Worm (Caenorhabditis elegans) whole organism, early embryonic: Measurements from ENCODE around the gene K09C8.2.
A peak's percentile ranks its signal among the peaks of the same experiment; 100 is the strongest.

Source experiments
- B0310.2 ChIP-seq: sonication (generic microtip); optimal IDR thresholded peaks from 2 replicates; lab custom pipeline; 2016; ENCODE audit warnings: mild to moderate bottlenecking, missing genetic modification characterization, missing compliant biosample characterization
- F13C5.2 ChIP-seq: sonication (generic microtip); optimal IDR thresholded peaks from 2 replicates; lab custom pipeline; 2017; ENCODE audit warnings: mild to moderate bottlenecking, missing genetic modification characterization, inconsistent platforms, missing compliant biosample characterization
- aly-1 ChIP-seq: sonication (generic microtip); optimal IDR thresholded peaks from 2 replicates; lab custom pipeline; 2016; ENCODE audit warnings: missing genetic modification characterization, missing compliant biosample characterization
- ama-1 ChIP-seq: fragments of 150-350 bp; optimal IDR thresholded peaks from 2 replicates; lab custom pipeline; 2014
- ceh-13 ChIP-seq: fragments of 200-800 bp; sonication (Bioruptor generic); optimal IDR thresholded peaks from 2 replicates; lab custom pipeline; 2018; ENCODE audit warnings: mild to moderate bottlenecking, missing genetic modification characterization, missing compliant biosample characterization
- ceh-36 ChIP-seq: sonication (generic microtip); optimal IDR thresholded peaks from 2 replicates; lab custom pipeline; 2016; ENCODE audit warnings: missing genetic modification characterization, inconsistent platforms, missing compliant biosample characterization
- ets-7 ChIP-seq: sonication (generic microtip); optimal IDR thresholded peaks from 2 replicates; lab custom pipeline; 2016; ENCODE audit warnings: missing genotype, missing genetic modification characterization, missing compliant biosample characterization
- flt-1 ChIP-seq: fragments of 200-800 bp; sonication (Bioruptor generic); IDR thresholded peaks from 2 replicates; pipeline ENCODE4 v1.3.6; 2022; ENCODE audit warnings: missing genetic modification characterization, missing compliant biosample characterization
- hmbx-1 ChIP-seq: sonication (generic microtip); optimal IDR thresholded peaks from 2 replicates; lab custom pipeline; 2016; ENCODE audit warnings: mild to moderate bottlenecking, missing genetic modification characterization, missing compliant biosample characterization
- hmg-4 ChIP-seq: fragments of 200-800 bp; sonication (Bioruptor generic); optimal IDR thresholded peaks from 2 replicates; lab custom pipeline; 2018; ENCODE audit warnings: mild to moderate bottlenecking, missing genetic modification characterization, missing compliant biosample characterization
- hnd-1 ChIP-seq: sonication (generic microtip); optimal IDR thresholded peaks from 2 replicates; lab custom pipeline; 2016; ENCODE audit warnings: missing genetic modification characterization, missing compliant biosample characterization
- pes-1 ChIP-seq: fragments of 200-800 bp; sonication (Bioruptor generic); IDR thresholded peaks from 2 replicates; pipeline ENCODE4 v1.3.6; 2022; ENCODE audit warnings: missing genetic modification reagents, missing genetic modification characterization, missing compliant biosample characterization
- scrt-1 ChIP-seq: fragments of 200-800 bp; sonication (Bioruptor generic); IDR thresholded peaks from 2 replicates; pipeline ENCODE4 v1.3.6; 2022; ENCODE audit warnings: missing genetic modification characterization, missing compliant biosample characterization
- sea-1 ChIP-seq: fragments of 200-800 bp; sonication (Bioruptor generic); conservative IDR thresholded peaks from 2 replicates; pipeline ENCODE4 v1.3.6; 2022; ENCODE audit warnings: missing genetic modification characterization, missing compliant biosample characterization
- tbx-11 ChIP-seq: fragments of 200-800 bp; sonication (Bioruptor generic); IDR thresholded peaks from 2 replicates; pipeline ENCODE4 v1.3.6; 2022; ENCODE audit warnings: missing genetic modification characterization, missing compliant biosample characterization
- tbx-37 ChIP-seq: fragments of 200-800 bp; sonication (Bioruptor generic); conservative IDR thresholded peaks from 2 replicates; pipeline ENCODE4 v1.3.6; 2022; ENCODE audit warnings: missing genetic modification reagents, missing genetic modification characterization, missing compliant biosample characterization
- tra-4 ChIP-seq: sonication (generic microtip); optimal IDR thresholded peaks from 2 replicates; lab custom pipeline; 2017; ENCODE audit warnings: missing genetic modification characterization, missing compliant biosample characterization

Gene K09C8.2

ce11 chrX:10989286-10989685 lies 30.1 kb downstream of the K09C8.2 start:
- TF ChIP-seq scrt-1 (GFP tag; lab: Robert Waterston, UW) (0 out of 2 replicates have a peak, but pooled peaks have one; percentile 12), ceh-36 (tag; lab: Kevin White, UChicago) (no peak)

DNA sequence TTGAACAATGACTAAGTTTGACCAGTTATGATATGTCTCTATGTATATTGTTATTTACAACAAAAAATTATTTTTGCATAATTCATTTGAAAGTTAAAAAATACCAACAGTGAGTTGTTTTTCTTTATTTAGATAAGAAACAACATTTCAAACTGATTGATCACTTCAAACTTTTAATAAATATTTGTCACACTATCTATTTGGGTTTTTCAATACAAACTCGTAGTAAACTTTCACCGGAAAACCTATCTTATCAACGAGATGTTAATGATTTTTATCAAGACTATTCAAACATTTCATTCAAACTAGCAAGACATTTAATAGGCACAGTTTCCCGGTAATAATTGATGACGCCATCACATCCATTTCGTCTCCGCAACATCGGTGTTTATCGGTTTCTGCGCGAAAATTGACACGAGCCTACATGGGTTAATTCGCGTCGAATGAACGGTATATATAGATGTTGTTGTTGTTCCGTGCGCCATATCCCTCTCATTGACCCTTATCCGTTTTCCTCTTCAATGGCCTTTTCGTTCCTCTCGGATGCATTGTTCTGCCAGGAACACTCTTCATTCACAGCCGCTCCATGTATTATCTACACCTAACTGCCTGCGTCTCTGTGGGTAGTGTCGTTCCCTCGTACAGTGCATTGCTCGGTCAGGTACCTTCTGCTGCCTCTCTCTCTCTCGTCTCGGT lies 31.1 kb downstream of the K09C8.2 start:
- no peak for TF ChIP-seq tra-4
- no peak for TF ChIP-seq ceh-13
- no peak for TF ChIP-seq B0310.2
- TF ChIP-seq tbx-11 (GFP tag; lab: Robert Waterston, UW) = no peak
- 0 out of 2 replicates have a peak, but pooled peaks have one; percentile 3 for TF ChIP-seq flt-1 (GFP tag; lab: Robert Waterston, UW)

DNA sequence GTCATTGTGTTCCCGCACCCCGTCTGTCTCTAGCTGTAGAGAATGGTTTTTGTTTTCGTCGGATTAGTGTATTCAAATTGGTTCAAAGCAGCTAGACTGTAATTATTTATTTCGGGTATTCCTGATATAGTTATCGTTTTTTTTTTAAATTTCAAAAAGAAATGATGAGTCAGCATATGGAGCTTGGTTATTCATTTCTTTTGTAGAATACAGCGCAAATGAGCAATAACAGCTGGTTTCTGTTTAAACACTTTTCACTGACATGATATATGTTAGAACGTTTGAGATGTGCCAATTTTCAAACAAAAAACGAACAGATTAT lies 31.6 kb downstream of the K09C8.2 start:
- TF ChIP-seq flt-1 (GFP tag; lab: Robert Waterston, UW) (no peak), ceh-36 (tag; lab: Kevin White, UChicago) (no peak), pes-1 (GFP tag; lab: Robert Waterston, UW) (no peak), tbx-37 (GFP tag; lab: Robert Waterston, UW) (no peak), F13C5.2 (tag; lab: Kevin White, UChicago) (no peak), ets-7 (tag; lab: Kevin White, UChicago) (no peak), hmg-4 (GFP tag; lab: Kevin White, UChicago) (no peak), tra-4 (no peak), ceh-13 (no peak), tbx-11 (GFP tag; lab: Robert Waterston, UW) (no peak), aly-1 (tag; lab: Kevin White, UChicago) (no peak), scrt-1 (GFP tag; lab: Robert Waterston, UW) (no peak)

ce11 chrX:10991352-10992172 lies 32.3 kb downstream of the K09C8.2 start:
- no peak for TF ChIP-seq tbx-11 (GFP tag; lab: Robert Waterston, UW)

DNA sequence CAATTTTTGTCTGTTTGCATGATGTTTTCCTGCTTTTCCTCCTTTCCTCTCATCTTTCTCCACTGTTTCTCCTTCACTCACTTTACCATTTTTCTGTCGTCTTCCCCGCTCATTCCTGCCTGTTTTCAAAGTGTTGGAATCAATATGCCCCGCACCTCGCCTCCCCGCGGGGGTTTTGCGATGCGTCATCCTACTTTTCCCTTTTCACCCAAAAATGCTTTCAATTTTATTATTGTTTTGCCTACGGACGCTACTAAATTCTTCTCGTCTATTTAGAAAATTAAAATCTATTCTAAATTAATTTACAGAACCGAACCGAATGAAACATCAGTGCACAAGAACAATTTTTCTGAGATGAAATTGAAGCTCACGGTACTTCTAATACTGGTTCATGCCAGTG lies 32.9 kb downstream of the K09C8.2 start, which contains the start of gene ver-3:
TSS of gene ver-3 (plus strand) at position 301 of the 400 bp plus-strand sequence.
- TF ChIP-seq ets-7 (tag; lab: Kevin White, UChicago) (no peak), scrt-1 (GFP tag; lab: Robert Waterston, UW) (no peak), hmg-4 (GFP tag; lab: Kevin White, UChicago) (no peak), pes-1 (GFP tag; lab: Robert Waterston, UW) (no peak), ceh-13 (no peak), tbx-11 (GFP tag; lab: Robert Waterston, UW) (no peak), sea-1 (no peak), ceh-36 (tag; lab: Kevin White, UChicago) (no peak), ama-1 (lab: Kevin White, UChicago) (no peak), hmbx-1 (tag; lab: Kevin White, UChicago) (no peak), tra-4 (no peak), hnd-1 (tag; lab: Kevin White, UChicago) (no peak), aly-1 (tag; lab: Kevin White, UChicago) (no peak), F13C5.2 (tag; lab: Kevin White, UChicago) (no peak)

DNA sequence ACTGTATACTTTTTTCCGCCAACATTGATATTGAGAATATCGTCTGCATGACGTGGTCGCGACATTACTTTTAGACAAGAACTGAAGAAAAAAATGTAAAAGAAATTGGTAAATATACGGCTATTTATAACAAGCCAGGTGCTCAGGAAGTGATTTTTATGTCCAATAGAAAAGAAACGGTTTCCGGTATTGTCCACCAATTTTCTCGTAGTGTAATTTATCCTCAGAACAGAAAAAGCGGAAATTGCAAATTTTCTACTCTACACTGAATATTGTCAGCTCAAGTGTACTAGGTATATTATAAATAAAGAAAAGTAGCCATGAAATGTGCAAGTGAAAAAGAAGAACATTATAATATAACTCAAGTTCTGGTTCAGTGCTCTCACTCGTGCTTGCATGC lies 39.9 kb downstream of the K09C8.2 start, which contains the start of gene F59F3.6:
TSS of gene F59F3.6 (minus strand) at position 101 of the 400 bp plus-strand sequence.
- TF ChIP-seq ceh-36 (tag; lab: Kevin White, UChicago) (no peak), aly-1 (tag; lab: Kevin White, UChicago) (no peak), tbx-11 (GFP tag; lab: Robert Waterston, UW) (no peak), ceh-13 (no peak), flt-1 (GFP tag; lab: Robert Waterston, UW) (no peak), tra-4 (no peak), hnd-1 (tag; lab: Kevin White, UChicago) (no peak), hmg-4 (GFP tag; lab: Kevin White, UChicago) (no peak), F13C5.2 (tag; lab: Kevin White, UChicago) (no peak), pes-1 (GFP tag; lab: Robert Waterston, UW) (no peak), ama-1 (lab: Kevin White, UChicago) (no peak), ets-7 (tag; lab: Kevin White, UChicago) (no peak)

- no peak for TF ChIP-seq pes-1 (GFP tag; lab: Robert Waterston, UW)
- no peak for TF ChIP-seq B0310.2
- no peak for TF ChIP-seq hmg-4 (GFP tag; lab: Kevin White, UChicago)
- no peak for TF ChIP-seq F13C5.2 (tag; lab: Kevin White, UChicago)
- TF ChIP-seq sea-1 = no peak
- TF ChIP-seq tra-4 = no peak
- no peak for TF ChIP-seq hnd-1 (tag; lab: Kevin White, UChicago)
- no peak for TF ChIP-seq ama-1 (lab: Kevin White, UChicago)
- TF ChIP-seq ets-7 (tag; lab: Kevin White, UChicago) = no peak
- TF ChIP-seq flt-1 (GFP tag; lab: Robert Waterston, UW) = no peak
- no peak for TF ChIP-seq ceh-13
- TF ChIP-seq scrt-1 (GFP tag; lab: Robert Waterston, UW) = no peak
- TF ChIP-seq ceh-36 (tag; lab: Kevin White, UChicago) = no peak
- no peak for TF ChIP-seq tbx-11 (GFP tag; lab: Robert Waterston, UW)
- no peak for TF ChIP-seq aly-1 (tag; lab: Kevin White, UChicago)
- TF ChIP-seq hmbx-1 (tag; lab: Kevin White, UChicago) = no peak
- TF ChIP-seq tbx-37 (GFP tag; lab: Robert Waterston, UW) = no peak
These were observed 42.5 kb downstream of the K09C8.2 start, which contains the start of gene col-177 for ce11 chrX:11001750-11002149. Gene col-177 (minus strand): TSS chrX:11001850.
